Worm (Caenorhabditis elegans): ENCODE measurements around the gene nhr-150.

The nhr-150 gene

ce11 chrV:15478597-15478996 is 2.7 kb downstream of the nhr-150 start, which contains the start of gene C06B8.2:
Gene C06B8.2 (minus strand): TSS chrV:15478749.
- TF ChIP-seq chd-7 (tag; optimal IDR thresholded peaks at IDR 0.05): no peak
- peak; percentile 54; the same call in 1 of the 2 replicates for TF ChIP-seq cebp-1 (GFP tag; IDR thresholded peaks at IDR 0.05)
- no peak for TF ChIP-seq cebp-1 (tag; optimal IDR thresholded peaks at IDR 0.05)
- no peak for TF ChIP-seq xnd-1 (tag; optimal IDR thresholded peaks at IDR 0.05)
- no peak for TF ChIP-seq aptf-3 (GFP tag; IDR thresholded peaks at IDR 0.05)
- TF ChIP-seq hsf-1 (GFP tag; IDR thresholded peaks at IDR 0.05): no peak
- no peak for TF ChIP-seq nhr-90 (tag; optimal IDR thresholded peaks at IDR 0.05)

- no peak for TF ChIP-seq hlh-12 (tag; optimal IDR thresholded peaks at IDR 0.05)
- no peak for TF ChIP-seq T07F8.4 (tag; optimal IDR thresholded peaks at IDR 0.05)
- no peak for TF ChIP-seq snpc-4 (GFP tag; optimal IDR thresholded peaks at IDR 0.05)
- no peak for TF ChIP-seq snpc-4 (tag; optimal IDR thresholded peaks at IDR 0.05)
- TF ChIP-seq F37B4.10 (GFP tag; IDR thresholded peaks at IDR 0.05): no peak
- no peak for TF ChIP-seq pbrm-1 (GFP tag; IDR thresholded peaks at IDR 0.05)
- TF ChIP-seq B0019.2 (GFP tag; conservative IDR thresholded peaks at IDR 0.05): no peak
- no peak for TF ChIP-seq lin-26 (GFP tag; IDR thresholded peaks at IDR 0.05)
- TF ChIP-seq ceh-40 (GFP tag; IDR thresholded peaks at IDR 0.05): no peak
- no peak for TF ChIP-seq hmg-20 (GFP tag; IDR thresholded peaks at IDR 0.05)
- TF ChIP-seq D2030.7 (GFP tag; IDR thresholded peaks at IDR 0.05): no peak
- no peak for TF ChIP-seq Y95B8A.8 (GFP tag; IDR thresholded peaks at IDR 0.05)
- no peak for TF ChIP-seq nfya-2 (GFP tag; IDR thresholded peaks at IDR 0.05)
- TF ChIP-seq F57C9.4 (tag; optimal IDR thresholded peaks at IDR 0.05): no peak
- no peak for TF ChIP-seq aptf-2 (GFP tag; conservative IDR thresholded peaks at IDR 0.05)
- no peak for TF ChIP-seq ceh-91 (GFP tag; IDR thresholded peaks at IDR 0.05)
- no peak for TF ChIP-seq ztf-22 (GFP tag; optimal IDR thresholded peaks at IDR 0.05)
- TF ChIP-seq nhr-179 (tag; optimal IDR thresholded peaks at IDR 0.05): no peak
- no peak for TF ChIP-seq ekl-4 (GFP tag; IDR thresholded peaks at IDR 0.05)
- no peak for TF ChIP-seq egrh-3 (GFP tag; IDR thresholded peaks at IDR 0.05)
These were observed 10.2 kb downstream of the nhr-150 start, which contains the start of gene dpf-1 for ce11 chrV:15471029-15471428. Gene dpf-1 (plus strand): TSS chrV:15471329.

DNA sequence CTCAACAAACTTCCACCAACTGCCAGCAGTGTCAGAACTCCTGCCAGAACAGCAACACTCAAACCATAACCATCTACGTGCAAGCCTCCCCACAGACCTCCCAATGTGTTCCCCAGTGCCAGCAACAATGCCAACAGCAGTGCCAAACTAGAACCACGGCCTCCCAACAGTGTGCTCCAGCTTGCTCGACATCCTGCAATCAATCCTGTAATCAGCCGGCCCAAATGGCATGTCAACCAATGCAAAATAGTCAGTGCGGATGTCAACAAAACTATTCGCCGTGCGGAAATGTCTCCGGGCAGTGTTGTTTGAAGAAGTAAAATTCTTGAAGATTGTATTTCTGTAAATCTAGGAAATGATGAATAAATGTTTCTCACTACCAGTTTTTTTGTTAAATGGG is 14.5 kb downstream of the nhr-150 start:
- no peak for TF ChIP-seq F57C9.4 (tag; optimal IDR thresholded peaks at IDR 0.05)
- no peak for TF ChIP-seq madf-6 (GFP tag; IDR thresholded peaks at IDR 0.05)
- TF ChIP-seq let-526 (GFP tag; IDR thresholded peaks at IDR 0.05): no peak
- TF ChIP-seq him-1 (tag; optimal IDR thresholded peaks at IDR 0.05): no peak
- TF ChIP-seq athp-1 (tag; optimal IDR thresholded peaks at IDR 0.05): no peak
- TF ChIP-seq T26A5.8 (tag; optimal IDR thresholded peaks at IDR 0.05): no peak
- TF ChIP-seq Y67H2A.10 (GFP tag; conservative IDR thresholded peaks at IDR 0.05): no peak
- no peak for TF ChIP-seq egl-18 (GFP tag; IDR thresholded peaks at IDR 0.05)
- no peak for TF ChIP-seq nhr-90 (tag; optimal IDR thresholded peaks at IDR 0.05)
- no peak for TF ChIP-seq lsy-27 (tag; optimal IDR thresholded peaks at IDR 0.05; ENCODE audit: borderline replicate concordance, insufficient read depth)
- TF ChIP-seq pha-4 (tag; optimal IDR thresholded peaks at IDR 0.05): no peak
- TF ChIP-seq hmg-1.2 (GFP tag; IDR thresholded peaks at IDR 0.05): no peak
- no peak for TF ChIP-seq lin-40 (tag; optimal IDR thresholded peaks at IDR 0.05)
- no peak for TF ChIP-seq snpc-4 (GFP tag; optimal IDR thresholded peaks at IDR 0.05)
- no peak for TF ChIP-seq snpc-4 (tag; optimal IDR thresholded peaks at IDR 0.05)
- TF ChIP-seq B0035.1 (tag; optimal IDR thresholded peaks at IDR 0.05): no peak
- TF ChIP-seq ceh-27 (GFP tag; optimal IDR thresholded peaks at IDR 0.05): no peak

All from whole organism, young adult.